Fruit fly (Drosophila melanogaster): ENCODE data around the gene beta-Man.

beta-Man gene

dm6 chr3R:4197055-4197454, at the start of gene beta-Man (continued):
- TF ChIP-seq CG8944 (GFP tag; optimal IDR thresholded peaks at IDR 0.05): no peak
- no peak for TF ChIP-seq unpg (GFP tag; optimal IDR thresholded peaks at IDR 0.05)
- TF ChIP-seq run (tag; optimal IDR thresholded peaks at IDR 0.05): no peak
- no peak for TF ChIP-seq E2f1 (GFP tag; IDR thresholded peaks at IDR 0.05)
- no peak for TF ChIP-seq CG7357 (GFP tag; IDR thresholded peaks at IDR 0.05)
- peak; percentile 58; the same call in 1 of the 3 replicates for TF ChIP-seq CG2199 (GFP tag; IDR thresholded peaks at IDR 0.05)
- TF ChIP-seq rib (GFP tag; IDR thresholded peaks at IDR 0.05): no peak
- no peak for TF ChIP-seq dysf (GFP tag; IDR thresholded peaks at IDR 0.05)
- no peak for TF ChIP-seq dan (GFP tag; IDR thresholded peaks at IDR 0.05)
- no peak for TF ChIP-seq CG2120 (GFP tag; optimal IDR thresholded peaks at IDR 0.05)
- no peak for TF ChIP-seq CG4854 (GFP tag; optimal IDR thresholded peaks at IDR 0.05)
- TF ChIP-seq CG12659 (GFP tag; optimal IDR thresholded peaks at IDR 0.05): peak; percentile 32
- TF ChIP-seq CG11695 (GFP tag; IDR thresholded peaks at IDR 0.05): no peak
- TF ChIP-seq ac (GFP tag; optimal IDR thresholded peaks at IDR 0.05): no peak
- TF ChIP-seq Ada2b (GFP tag; IDR thresholded peaks at IDR 0.05): no peak
- no peak for TF ChIP-seq Awh (GFP tag; IDR thresholded peaks at IDR 0.05)
- TF ChIP-seq chinmo (GFP tag; IDR thresholded peaks at IDR 0.05; ENCODE audit: partially characterized antibody): 0 out of 4 replicates have a peak, but pooled peaks have one; percentile 30
- TF ChIP-seq CG12071 (GFP tag; optimal IDR thresholded peaks at IDR 0.05): no peak
- TF ChIP-seq caup (GFP tag; optimal IDR thresholded peaks at IDR 0.05; ENCODE audit: severe bottlenecking): no peak
- no peak for TF ChIP-seq Adf1 (GFP tag; IDR thresholded peaks at IDR 0.05)
- no peak for TF ChIP-seq CG17802 (tag; optimal IDR thresholded peaks at IDR 0.05)
- peak; percentile 27 for TF ChIP-seq Dp (GFP tag; optimal IDR thresholded peaks at IDR 0.05)
- no peak for TF ChIP-seq CG12219 (GFP tag; optimal IDR thresholded peaks at IDR 0.05)
- peak; percentile 11 for TF ChIP-seq CG17829 (tag; optimal IDR thresholded peaks at IDR 0.05)
- no peak for TF ChIP-seq Aef1 (GFP tag; IDR thresholded peaks at IDR 0.05)
- no peak for TF ChIP-seq fd102C (GFP tag; optimal IDR thresholded peaks at IDR 0.05)
- no peak for TF ChIP-seq Spps (tag; optimal IDR thresholded peaks at IDR 0.05)
- no peak for TF ChIP-seq zf30C (GFP tag; optimal IDR thresholded peaks at IDR 0.05)
- TF ChIP-seq NFAT (GFP tag; IDR thresholded peaks at IDR 0.05): no peak
- TF ChIP-seq Atf-2 (GFP tag; optimal IDR thresholded peaks at IDR 0.05): no peak
- TF ChIP-seq gcm (GFP tag; optimal IDR thresholded peaks at IDR 0.05): no peak
- TF ChIP-seq dimm (GFP tag; IDR thresholded peaks at IDR 0.05): no peak
- no peak for TF ChIP-seq CG11456 (GFP tag; IDR thresholded peaks at IDR 0.05)
- TF ChIP-seq CG11247 (GFP tag; IDR thresholded peaks at IDR 0.05): no peak
- peak; percentile 29 for TF ChIP-seq Med (GFP tag)
- TF ChIP-seq CG18011 (GFP tag; optimal IDR thresholded peaks at IDR 0.05): peak; percentile 94
- TF ChIP-seq CG17361 (GFP tag; IDR thresholded peaks at IDR 0.05): no peak
- no peak for TF ChIP-seq exex (tag; optimal IDR thresholded peaks at IDR 0.05)
- TF ChIP-seq CG8281 (tag; optimal IDR thresholded peaks at IDR 0.05): no peak
- TF ChIP-seq ssp (GFP tag; IDR thresholded peaks at IDR 0.05): no peak
- no peak for TF ChIP-seq CG2678 (tag; optimal IDR thresholded peaks at IDR 0.05)
- TF ChIP-seq tio (GFP tag; optimal IDR thresholded peaks at IDR 0.05): no peak
- no peak for TF ChIP-seq NfI (GFP tag; optimal IDR thresholded peaks at IDR 0.05)
- no peak for TF ChIP-seq Gsc (GFP tag; IDR thresholded peaks at IDR 0.05)
- no peak for TF ChIP-seq ems (GFP tag; optimal IDR thresholded peaks at IDR 0.05)
- no peak for TF ChIP-seq schlank (tag; optimal IDR thresholded peaks at IDR 0.05)
- TF ChIP-seq CG10147 (GFP tag; optimal IDR thresholded peaks at IDR 0.05): no peak
- TF ChIP-seq danr (GFP tag; IDR thresholded peaks at IDR 0.05): no peak
- TF ChIP-seq Atf6 (GFP tag; IDR thresholded peaks at IDR 0.05): no peak
- TF ChIP-seq gfzf (GFP tag; optimal IDR thresholded peaks at IDR 0.05): peak; percentile 66
- no peak for TF ChIP-seq insv (GFP tag; optimal IDR thresholded peaks at IDR 0.05)
- no peak for TF ChIP-seq eyg (GFP tag; optimal IDR thresholded peaks at IDR 0.05)
